Worm (Caenorhabditis elegans) whole organism, late embryonic: ENCODE measurements around the gene F07H5.13.

Experiments
- Y22D7AL.16 ChIP-seq: sonication (generic microtip); optimal IDR thresholded peaks from 2 replicates; lab custom pipeline; 2016; ENCODE audit warnings: missing genetic modification characterization, missing compliant biosample characterization
- ama-1 ChIP-seq: fragments of 150-350 bp; optimal IDR thresholded peaks from 2 replicates; lab custom pipeline; 2014
- ceh-6 ChIP-seq: fragments of 200-800 bp; sonication (Bioruptor generic); optimal IDR thresholded peaks from 2 replicates; lab custom pipeline; 2018; ENCODE audit warnings: mild to moderate bottlenecking, missing genetic modification characterization, missing compliant biosample characterization
- che-1 ChIP-seq: sonication (generic microtip); optimal IDR thresholded peaks from 2 replicates; lab custom pipeline; 2016; ENCODE audit warnings: mild to moderate bottlenecking, missing genetic modification characterization, missing compliant biosample characterization
- dmd-4 ChIP-seq: sonication (generic microtip); optimal IDR thresholded peaks from 2 replicates; lab custom pipeline; 2016; ENCODE audit warnings: borderline replicate concordance, missing genetic modification characterization, missing compliant biosample characterization
- ets-4 ChIP-seq: sonication (generic microtip); optimal IDR thresholded peaks from 2 replicates; lab custom pipeline; 2016; ENCODE audit warnings: missing genetic modification characterization, missing compliant biosample characterization
- eyg-1 ChIP-seq: sonication (generic microtip); optimal IDR thresholded peaks from 2 replicates; lab custom pipeline; 2016; ENCODE audit warnings: missing genotype, missing genetic modification characterization, missing compliant biosample characterization
- fkh-10 ChIP-seq: fragments of 150-350 bp; optimal IDR thresholded peaks from 2 replicates; lab custom pipeline; 2014; ENCODE audit warnings: missing biosample characterization, missing genetic modification reagents, missing genetic modification characterization
- fkh-6 ChIP-seq: sonication (generic microtip); optimal IDR thresholded peaks from 2 replicates; lab custom pipeline; 2016; ENCODE audit warnings: missing genetic modification characterization, missing compliant biosample characterization
- nhr-11 ChIP-seq: fragments of 150-350 bp; optimal IDR thresholded peaks from 2 replicates; lab custom pipeline; 2014; ENCODE audit warnings: missing biosample characterization, missing genetic modification characterization
- pqm-1 ChIP-seq: sonication (generic microtip); optimal IDR thresholded peaks from 2 replicates; lab custom pipeline; 2016; ENCODE audit warnings: missing genetic modification characterization, missing compliant biosample characterization
- pros-1 ChIP-seq: fragments of 150-350 bp; optimal IDR thresholded peaks from 2 replicates; lab custom pipeline; 2014; ENCODE audit warnings: missing biosample characterization, missing genetic modification reagents, missing genetic modification characterization
- sdc-2 ChIP-seq: sonication (generic microtip); optimal IDR thresholded peaks from 2 replicates; lab custom pipeline; 2016; ENCODE audit warnings: missing genotype, missing genetic modification characterization, missing compliant biosample characterization
- sox-4 ChIP-seq: sonication (generic microtip); optimal IDR thresholded peaks from 2 replicates; lab custom pipeline; 2017; ENCODE audit warnings: mild to moderate bottlenecking, missing genetic modification characterization, inconsistent platforms, missing compliant biosample characterization

- TF ChIP-seq pqm-1 (tag; lab: Kevin White, UChicago) (no peak), pros-1 (tag; lab: Kevin White, UChicago) (no peak), ama-1 (lab: Kevin White, UChicago) (no peak), eyg-1 (no peak), sox-4 (tag; lab: Kevin White, UChicago) (no peak), dmd-4 (tag; lab: Kevin White, UChicago) (no peak), ets-4 (tag; lab: Kevin White, UChicago) (no peak), fkh-6 (tag; lab: Kevin White, UChicago) (no peak), nhr-11 (tag; lab: Kevin White, UChicago) (no peak), sdc-2 (tag; lab: Kevin White, UChicago) (no peak), fkh-10 (GFP tag; lab: Kevin White, UChicago) (no peak), Y22D7AL.16 (no peak), che-1 (tag; lab: Kevin White, UChicago) (no peak), ceh-6 (no peak)
Measured at ce11 chrII:8810679-8811413, 20.5 kb downstream of the F07H5.13 start, which contains the start of the genes F46C5.9 and rer-1.
